Fruit fly (Drosophila melanogaster): ENCODE measurements around the gene Set2.

The Set2 gene

dm6 chrX:13412941-13413613 is at the start of gene Set2, which contains the start of gene CG1998:
Gene Set2, plus strand, starts transcription at chrX:13413242.
Gene CG1998, minus strand, starts transcription at chrX:13413074.
- no peak for TF ChIP-seq CG8478 (optimal IDR thresholded peaks at IDR 0.05)
- peak; percentile 44 to 58 for TF ChIP-seq CTCF (optimal IDR thresholded peaks at IDR 0.05)

- TF ChIP-seq CTCF (optimal IDR thresholded peaks at IDR 0.05), result no peak
Measured at dm6 chrX:13368149-13368548, 44.9 kb upstream of the Set2 start, which contains the start of gene dmrt11E. Gene dmrt11E, plus strand, starts transcription at chrX:13368191.

DNA sequence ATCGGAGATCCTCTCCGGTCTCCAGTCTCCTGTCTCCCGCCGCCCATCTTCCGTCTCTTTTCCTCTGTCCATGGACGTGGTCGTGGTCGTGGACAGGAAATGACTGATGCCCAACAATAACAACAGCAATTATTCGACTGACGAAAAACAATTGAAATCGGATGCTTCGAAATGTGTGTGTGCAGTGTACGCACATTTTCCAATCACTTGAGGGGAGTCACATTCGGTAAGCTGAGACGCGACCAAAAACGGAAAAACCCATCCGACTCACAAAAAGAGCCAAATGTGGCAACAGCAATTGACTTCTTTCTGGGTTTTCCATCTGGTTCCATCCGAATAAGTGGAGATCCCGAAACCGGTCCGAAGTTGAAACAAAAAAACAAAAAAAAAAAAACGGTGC is 43.6 kb upstream of the Set2 start:
- no peak for TF ChIP-seq CTCF (optimal IDR thresholded peaks at IDR 0.05)
- TF ChIP-seq CG8478 (optimal IDR thresholded peaks at IDR 0.05), result no peak

- TF ChIP-seq CG8478 (optimal IDR thresholded peaks at IDR 0.05) (no peak), CTCF (optimal IDR thresholded peaks at IDR 0.05) (no peak)
Measured at dm6 chrX:13370306-13370705, 42.7 kb upstream of the Set2 start, which contains the start of gene CG1640. Gene CG1640, plus strand, starts transcription at chrX:13370606.

- TF ChIP-seq CTCF (optimal IDR thresholded peaks at IDR 0.05) (no peak), CG8478 (optimal IDR thresholded peaks at IDR 0.05) (no peak)
Measured at dm6 chrX:13370826-13371703, 42.0 kb upstream of the Set2 start.

dm6 chrX:13371704-13372049 is 41.4 kb upstream of the Set2 start:
- TF ChIP-seq CTCF (optimal IDR thresholded peaks at IDR 0.05) (no peak), CG8478 (optimal IDR thresholded peaks at IDR 0.05) (no peak)

DNA sequence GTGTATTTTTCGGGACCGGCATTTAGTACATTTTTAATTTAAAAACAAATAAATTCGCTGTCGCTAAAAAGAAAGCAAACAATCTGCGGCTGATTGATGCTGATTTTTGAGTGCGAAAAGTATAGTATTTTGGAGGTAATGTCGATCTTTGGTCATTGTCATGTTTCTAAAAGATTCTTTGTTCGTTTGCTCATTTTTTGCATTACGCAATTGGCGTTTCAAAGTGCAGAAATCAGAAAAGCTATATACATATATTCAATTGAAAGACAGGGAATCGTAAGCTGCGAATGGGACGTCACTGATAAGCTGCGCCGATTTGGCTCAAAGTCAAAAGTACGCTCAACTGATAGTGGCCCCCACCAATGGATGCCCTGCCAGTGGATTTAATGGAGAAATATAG is 40.5 kb upstream of the Set2 start:
- no peak for TF ChIP-seq CG8478 (optimal IDR thresholded peaks at IDR 0.05)
- TF ChIP-seq CTCF (optimal IDR thresholded peaks at IDR 0.05), result no peak

DNA sequence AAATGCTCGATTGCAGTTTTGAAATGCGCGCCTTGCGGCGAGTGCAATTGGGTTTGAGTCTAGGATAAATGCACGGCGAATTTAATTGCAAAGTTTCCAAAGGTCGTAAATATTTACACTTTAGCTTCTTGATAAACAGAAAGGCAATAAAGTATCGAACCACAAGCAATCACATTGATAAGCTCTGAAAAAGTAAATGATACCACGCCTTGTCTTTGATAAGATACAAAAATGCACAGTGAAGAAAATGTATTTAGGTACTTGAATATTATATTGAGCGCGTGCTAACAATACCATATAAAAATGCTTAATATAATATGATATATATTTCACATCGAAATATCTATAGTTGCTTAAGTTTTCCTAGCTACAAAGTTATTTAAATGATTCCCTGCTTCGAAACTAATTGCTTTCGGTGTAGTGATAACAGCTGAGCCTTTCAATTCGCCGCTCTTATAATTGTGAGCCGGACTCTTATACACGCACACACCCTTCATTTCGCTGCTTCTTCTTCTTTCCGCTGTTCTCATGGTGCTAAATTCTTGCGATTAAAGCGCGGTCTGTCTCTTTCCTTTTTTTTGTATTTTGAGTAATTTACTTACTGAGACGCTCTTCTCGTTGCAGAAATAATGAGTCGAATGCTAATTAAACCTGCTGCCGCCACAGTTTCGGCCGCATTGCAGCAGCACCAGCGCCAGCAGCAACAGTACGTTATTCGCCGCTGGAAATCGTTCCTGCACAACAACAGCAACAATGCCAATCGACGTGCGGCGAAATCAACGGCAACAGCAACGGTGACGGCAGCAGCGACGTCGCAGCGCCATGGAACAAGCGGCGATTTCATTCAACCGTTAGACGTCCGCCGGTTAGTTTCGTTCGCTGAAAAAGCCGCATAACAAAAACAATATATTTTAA is 39.5 kb upstream of the Set2 start:
- TF ChIP-seq CG8478 (optimal IDR thresholded peaks at IDR 0.05) (no peak), CTCF (optimal IDR thresholded peaks at IDR 0.05) (peak in 1 of 2 experiments; percentile 4)

DNA sequence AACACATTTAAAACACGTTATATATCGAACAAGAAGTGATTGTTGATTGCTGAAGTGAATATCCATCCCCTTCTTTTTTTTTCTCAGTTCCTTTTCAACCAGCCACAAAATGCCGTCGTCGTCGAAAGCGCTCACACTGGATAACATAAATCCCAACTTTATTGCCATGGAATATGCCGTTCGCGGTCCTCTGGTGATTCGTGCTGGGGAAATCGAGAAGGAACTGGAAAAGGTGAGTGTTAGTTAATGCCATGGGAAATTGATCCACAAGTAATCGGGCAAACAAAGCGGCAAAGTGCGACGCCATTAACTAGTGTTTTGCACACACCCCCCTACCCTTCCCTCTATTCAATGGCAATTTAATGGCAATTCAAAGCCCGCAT is 38.9 kb upstream of the Set2 start:
- no peak for TF ChIP-seq CG8478 (optimal IDR thresholded peaks at IDR 0.05)
- no peak for TF ChIP-seq CTCF (optimal IDR thresholded peaks at IDR 0.05)

DNA sequence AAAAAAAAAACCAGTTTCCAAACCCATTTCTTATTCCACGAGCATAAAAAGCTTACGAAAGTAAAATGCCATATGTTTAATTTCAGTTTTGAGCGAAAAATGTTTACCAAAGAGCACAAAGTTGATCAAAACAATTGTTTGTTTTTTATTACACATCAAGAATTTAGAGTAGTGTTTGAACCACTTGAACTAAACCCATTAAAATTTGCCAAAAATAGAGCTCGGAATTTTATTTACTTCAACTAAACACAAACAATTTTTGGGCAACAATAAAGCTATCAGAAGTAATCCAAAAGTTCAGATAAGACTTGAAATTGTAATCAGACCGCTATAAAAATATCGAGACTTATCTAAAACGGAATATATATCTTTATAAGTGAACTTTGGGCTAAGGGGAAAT is 38.1 kb upstream of the Set2 start:
- TF ChIP-seq CTCF (optimal IDR thresholded peaks at IDR 0.05) (no peak), CG8478 (optimal IDR thresholded peaks at IDR 0.05) (no peak)

- TF ChIP-seq CTCF (optimal IDR thresholded peaks at IDR 0.05), result no peak
- TF ChIP-seq CG8478 (optimal IDR thresholded peaks at IDR 0.05), result no peak
Measured at dm6 chrX:13375489-13375997, 37.5 kb upstream of the Set2 start.

dm6 chrX:13376520-13376919 is 36.5 kb upstream of the Set2 start:
- no peak for TF ChIP-seq CTCF (optimal IDR thresholded peaks at IDR 0.05)
- no peak for TF ChIP-seq CG8478 (optimal IDR thresholded peaks at IDR 0.05)

DNA sequence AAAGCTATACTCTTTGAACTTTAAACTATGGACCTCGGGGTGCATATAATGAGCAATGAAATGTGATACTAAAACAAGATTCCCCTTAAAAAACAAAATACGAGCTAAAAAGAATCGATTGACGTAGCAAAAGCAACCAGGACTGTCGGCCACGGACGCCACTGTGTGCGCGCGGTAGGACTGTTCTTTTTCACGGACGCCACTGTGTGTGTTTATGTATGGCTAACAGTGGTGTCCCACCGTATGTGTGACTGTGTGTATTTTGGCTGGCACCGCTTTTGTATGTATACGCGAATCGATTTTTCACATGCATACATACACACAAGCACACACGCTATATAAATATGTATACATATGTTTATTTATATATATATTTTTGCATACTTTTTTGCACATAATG is 29.3 kb upstream of the Set2 start:
- TF ChIP-seq CTCF (optimal IDR thresholded peaks at IDR 0.05), result no peak

DNA sequence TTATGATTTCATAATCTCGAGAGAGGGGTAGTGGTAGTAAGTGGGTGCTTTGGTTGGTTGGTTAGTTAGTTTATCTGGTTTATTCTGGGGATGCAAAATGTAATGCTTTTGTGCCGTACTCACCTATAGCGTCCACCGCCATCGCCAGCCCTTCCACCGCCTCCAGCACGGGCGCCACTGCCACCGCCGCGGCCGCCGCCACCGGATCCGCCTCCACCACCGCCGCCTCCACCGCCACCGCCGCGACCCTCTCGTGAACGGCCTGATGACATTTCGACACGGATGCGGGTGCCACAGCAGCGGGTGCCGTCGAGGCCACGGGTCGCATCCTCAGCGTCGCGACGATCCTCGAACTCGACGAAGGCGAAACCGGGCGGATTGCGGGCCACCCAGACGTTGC is 28.9 kb upstream of the Set2 start:
- no peak for TF ChIP-seq CG8478 (optimal IDR thresholded peaks at IDR 0.05)
- TF ChIP-seq CTCF (optimal IDR thresholded peaks at IDR 0.05), result no peak

All from S2 (cell line).